Fruit fly (Drosophila melanogaster): ENCODE data around the gene CG44422.

CG44422 gene

DNA sequence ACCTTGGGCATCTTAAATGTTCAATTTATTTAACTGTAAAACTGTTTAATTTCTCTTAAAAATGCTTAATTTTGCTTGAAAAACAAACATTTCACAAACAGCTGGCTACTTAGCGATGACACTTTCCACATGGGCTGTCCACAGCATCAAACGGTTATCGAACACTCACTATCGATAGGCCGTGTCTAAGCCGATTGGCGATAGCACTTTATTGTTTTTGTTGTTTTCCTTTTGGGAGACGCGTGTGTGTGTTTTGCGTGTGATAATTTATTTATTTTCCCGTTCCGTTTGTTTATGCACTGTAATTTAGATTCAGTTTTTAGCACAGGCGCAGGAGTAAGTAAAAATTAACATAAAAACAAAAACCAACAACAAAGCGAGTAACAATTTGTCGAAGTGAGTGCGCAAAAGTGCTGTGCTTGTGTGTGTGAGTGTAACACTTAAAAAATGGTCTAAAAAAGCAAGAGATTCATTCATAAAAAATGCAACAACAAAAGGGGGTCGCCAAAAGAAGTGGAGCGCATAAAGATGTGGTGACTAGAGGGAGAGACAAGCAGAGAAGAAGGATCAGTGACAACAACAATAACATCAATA is 22.7 kb upstream of the CG44422 start, which contains the start of gene Gapvd1:
TSS of gene Gapvd1 (plus strand) at position 211 of the 594 bp plus-strand sequence.
- TF ChIP-seq CTCF (optimal IDR thresholded peaks at IDR 0.05) (peak in 1 of 2 experiments; percentile 6), CG8478 (optimal IDR thresholded peaks at IDR 0.05) (no peak)

DNA sequence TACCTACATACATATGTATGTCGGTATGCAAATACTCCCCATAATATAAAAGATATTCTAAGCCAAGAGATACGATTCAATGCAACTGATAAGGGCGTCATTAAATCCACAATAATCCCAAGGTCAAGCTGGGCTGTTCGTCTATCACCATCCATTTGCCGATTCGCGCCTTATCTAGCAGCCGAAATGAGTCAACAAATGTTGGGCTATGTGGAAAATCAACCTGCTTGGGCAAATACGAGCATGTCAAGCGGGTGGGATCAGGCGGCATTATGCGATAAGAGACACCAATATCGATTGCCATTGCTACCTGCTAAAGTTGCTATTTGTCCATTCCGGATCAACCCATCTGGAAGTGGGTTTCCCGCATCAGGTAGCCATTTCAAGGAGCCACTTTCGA is 20.1 kb upstream of the CG44422 start:
- TF ChIP-seq CG8478 (optimal IDR thresholded peaks at IDR 0.05), result no peak
- TF ChIP-seq CTCF (optimal IDR thresholded peaks at IDR 0.05), result no peak

DNA sequence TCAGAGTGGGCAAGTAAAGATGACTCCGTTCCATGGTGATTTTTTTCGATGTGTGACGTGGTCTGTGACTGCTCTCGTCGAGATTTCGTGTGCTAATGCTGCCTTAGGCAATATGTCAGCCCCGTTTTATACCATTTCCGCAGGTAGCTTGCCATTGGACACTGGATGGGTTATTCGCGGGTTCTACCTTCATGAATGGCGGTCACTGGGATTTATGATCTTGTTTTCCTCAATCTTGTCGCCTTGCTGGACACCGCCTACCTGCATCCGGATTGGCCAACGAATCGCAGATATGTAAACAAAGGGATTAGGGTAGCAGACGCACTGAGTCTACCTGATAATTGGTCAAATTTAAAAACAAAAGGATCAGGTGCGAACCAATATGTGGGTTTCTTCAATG is 19.7 kb upstream of the CG44422 start, which contains the start of gene sisA:
TSS of gene sisA (minus strand) at position 101 of the 400 bp plus-strand sequence.
- TF ChIP-seq CG8478 (optimal IDR thresholded peaks at IDR 0.05), result no peak
- no peak for TF ChIP-seq CTCF (optimal IDR thresholded peaks at IDR 0.05)

DNA sequence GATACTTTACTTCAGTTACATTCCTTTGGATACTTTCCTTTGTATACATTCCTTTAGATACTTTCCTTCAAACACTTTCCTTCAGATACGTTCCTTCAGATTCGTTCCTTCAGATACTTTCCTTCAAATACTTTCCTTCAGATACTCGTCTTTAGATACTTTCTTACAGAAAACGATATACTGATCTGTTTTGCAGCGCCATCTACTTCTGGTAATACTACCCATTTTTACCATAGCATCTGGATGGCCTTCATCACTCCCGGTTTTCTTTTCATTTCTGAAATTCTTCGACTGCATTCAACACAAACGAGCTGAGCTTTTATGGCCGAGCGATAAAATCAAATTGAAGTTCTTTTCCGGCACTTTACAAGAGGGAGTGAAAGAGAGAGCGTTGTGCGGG is 17.3 kb upstream of the CG44422 start:
- TF ChIP-seq CG8478 (optimal IDR thresholded peaks at IDR 0.05), result no peak
- peak; percentile 80 for TF ChIP-seq CTCF (optimal IDR thresholded peaks at IDR 0.05)

DNA sequence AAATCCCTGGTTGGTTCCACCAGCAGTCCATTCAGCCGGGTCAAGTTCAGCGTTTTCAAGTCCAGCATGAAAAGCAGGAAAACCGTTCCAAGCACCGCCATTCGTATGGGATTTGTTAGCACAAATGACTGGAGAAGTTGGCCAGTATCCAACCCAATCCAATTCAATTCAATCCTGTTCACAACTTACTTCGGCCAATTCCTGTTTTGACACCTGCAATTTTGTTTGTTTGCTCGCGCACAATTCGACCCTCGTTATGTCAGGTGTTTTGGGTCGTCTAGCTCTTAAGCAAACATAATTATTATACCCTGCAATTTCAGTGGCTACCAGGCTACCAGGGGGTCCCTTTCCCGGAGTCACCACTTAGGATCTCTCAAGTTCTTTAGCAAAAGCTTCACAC is 8.5 kb upstream of the CG44422 start, which contains the start of gene Ir10a:
TSS of gene Ir10a (minus strand) at position 101 of the 400 bp plus-strand sequence.
- TF ChIP-seq CTCF (optimal IDR thresholded peaks at IDR 0.05) (no peak), CG8478 (optimal IDR thresholded peaks at IDR 0.05) (no peak)

DNA sequence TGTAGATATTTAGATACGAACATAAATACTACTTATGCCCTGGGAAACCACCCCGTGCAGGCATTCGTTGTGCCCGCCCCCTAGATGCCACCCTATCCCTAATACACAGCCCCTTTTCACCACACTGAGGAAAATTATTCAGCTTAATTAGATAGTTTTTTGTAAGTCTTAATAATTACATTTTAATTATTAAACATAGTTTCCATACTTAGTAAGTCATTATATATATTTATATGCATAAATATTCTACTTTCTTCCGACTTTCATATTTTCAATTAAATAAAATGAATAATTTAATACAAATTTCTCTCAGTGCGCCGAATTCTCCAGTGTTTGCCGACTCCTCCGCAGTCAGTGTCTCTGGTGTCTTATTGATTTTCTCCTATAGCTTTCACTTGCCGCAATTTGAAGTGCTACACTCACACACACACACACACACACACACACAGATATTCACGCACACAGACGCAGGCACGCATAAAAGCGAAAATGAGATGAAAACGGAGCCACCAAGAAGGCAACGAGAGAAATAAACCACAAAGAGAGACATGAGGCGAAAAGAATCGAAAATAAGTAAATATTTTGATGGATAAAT is 7.1 kb downstream of the CG44422 start:
- TF ChIP-seq CG8478 (optimal IDR thresholded peaks at IDR 0.05) (no peak), CTCF (optimal IDR thresholded peaks at IDR 0.05) (no peak)

DNA sequence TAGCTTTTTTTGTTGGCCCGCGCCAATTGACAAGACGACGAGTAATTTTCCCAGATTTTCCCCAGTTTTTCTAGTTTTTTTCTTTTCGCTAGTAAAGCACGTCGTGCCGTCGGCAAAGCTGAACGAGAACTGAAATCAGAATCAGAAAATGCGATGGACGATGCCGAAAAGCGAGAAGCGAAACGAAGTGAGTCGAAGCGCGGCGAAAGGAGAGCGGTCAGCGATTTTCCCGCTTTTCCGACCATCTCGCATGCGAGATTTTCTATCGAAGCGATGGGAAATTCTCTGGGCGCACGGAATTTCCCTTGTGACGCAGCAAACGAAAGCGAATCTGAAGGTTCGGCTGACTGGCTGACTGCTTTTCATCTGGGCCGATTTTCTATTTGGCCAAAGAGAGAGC is 9.0 kb downstream of the CG44422 start:
- TF ChIP-seq CG8478 (optimal IDR thresholded peaks at IDR 0.05), result no peak

DNA sequence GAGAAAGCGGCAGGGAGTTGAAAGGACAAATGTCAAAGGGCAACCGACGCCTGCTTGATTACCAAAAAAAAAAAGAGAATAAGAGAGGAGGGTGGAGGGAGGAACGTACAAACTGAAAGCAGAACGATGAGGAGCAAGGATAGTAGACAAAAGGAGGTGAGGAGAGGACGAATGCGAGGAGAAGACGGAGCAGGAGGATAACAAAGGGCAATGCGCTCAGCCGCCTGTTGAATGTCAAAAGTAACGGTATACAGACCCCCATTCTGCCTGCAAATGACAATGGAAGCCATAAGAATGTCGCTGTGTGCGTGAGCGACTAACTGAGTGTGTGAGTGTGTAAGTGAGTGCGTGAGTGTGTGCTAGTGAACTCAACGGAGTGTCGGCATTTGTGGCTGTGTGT is 17.6 kb downstream of the CG44422 start:
- TF ChIP-seq CTCF (optimal IDR thresholded peaks at IDR 0.05) (no peak), CG8478 (optimal IDR thresholded peaks at IDR 0.05) (no peak)

DNA sequence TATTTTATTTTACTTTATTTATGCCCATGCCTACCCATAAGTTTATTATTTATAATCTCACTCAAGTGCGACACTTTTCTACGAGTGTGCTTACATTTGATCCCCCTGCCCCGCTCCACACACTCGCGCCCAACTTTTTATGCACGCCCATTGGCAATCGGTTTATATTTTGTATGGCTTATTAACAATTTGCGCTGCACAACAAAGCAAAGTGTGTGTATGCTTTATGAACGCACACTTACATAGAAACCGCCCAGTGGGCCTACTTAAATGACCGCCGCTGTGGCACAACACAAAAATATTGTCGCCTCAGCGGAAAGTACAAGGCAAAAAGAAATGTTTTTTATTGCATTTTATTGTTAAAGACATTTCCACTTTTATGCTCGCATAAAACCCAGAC is 19.0 kb downstream of the CG44422 start:
- TF ChIP-seq CTCF (optimal IDR thresholded peaks at IDR 0.05), result no peak
- TF ChIP-seq CG8478 (optimal IDR thresholded peaks at IDR 0.05), result no peak

DNA sequence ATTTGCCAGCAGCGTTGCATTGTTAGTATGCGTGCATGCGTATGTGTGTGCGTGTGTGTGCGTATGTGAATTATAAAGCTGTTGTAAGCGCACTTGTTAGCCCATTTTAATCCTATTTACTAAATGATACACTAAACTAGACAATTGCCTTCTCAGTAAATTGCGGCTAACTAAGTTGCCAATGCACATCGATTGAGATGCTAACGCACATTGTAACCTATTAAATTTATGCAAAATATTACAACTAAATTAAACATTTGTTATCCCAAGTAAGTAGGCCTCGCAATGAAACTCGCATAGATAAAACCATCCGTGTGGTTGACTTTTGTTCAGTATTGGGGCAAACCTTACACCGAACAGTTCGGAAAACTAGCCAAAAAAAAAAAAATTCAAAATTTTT is 54.6 kb downstream of the CG44422 start, which contains the start of gene CG15198:
TSS of gene CG15198 (plus strand) at position 301 of the 400 bp plus-strand sequence.
- TF ChIP-seq CTCF (optimal IDR thresholded peaks at IDR 0.05), result no peak
- no peak for TF ChIP-seq CG8478 (optimal IDR thresholded peaks at IDR 0.05)

DNA sequence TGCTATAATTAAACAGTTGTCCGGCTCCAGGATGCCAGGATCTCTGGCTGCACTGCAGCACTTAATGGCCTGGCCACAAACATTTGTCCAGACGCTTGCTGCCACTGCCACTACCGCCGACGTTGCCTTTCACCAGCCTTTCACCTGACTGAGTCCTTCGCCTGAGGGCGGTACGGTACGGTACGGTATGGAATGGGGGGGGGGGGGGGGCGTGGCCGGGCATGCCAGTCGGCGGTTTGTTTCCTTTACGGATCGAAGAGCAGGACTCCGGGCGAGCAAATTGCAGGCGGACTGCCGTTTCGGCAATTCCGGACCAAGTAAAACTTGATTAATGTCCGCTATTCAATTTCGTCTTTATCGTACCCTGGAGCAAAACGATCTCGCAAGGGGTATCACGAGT is 99.5 kb downstream of the CG44422 start:
- TF ChIP-seq CG8478 (optimal IDR thresholded peaks at IDR 0.05) (no peak), CTCF (optimal IDR thresholded peaks at IDR 0.05) (no peak)

DNA sequence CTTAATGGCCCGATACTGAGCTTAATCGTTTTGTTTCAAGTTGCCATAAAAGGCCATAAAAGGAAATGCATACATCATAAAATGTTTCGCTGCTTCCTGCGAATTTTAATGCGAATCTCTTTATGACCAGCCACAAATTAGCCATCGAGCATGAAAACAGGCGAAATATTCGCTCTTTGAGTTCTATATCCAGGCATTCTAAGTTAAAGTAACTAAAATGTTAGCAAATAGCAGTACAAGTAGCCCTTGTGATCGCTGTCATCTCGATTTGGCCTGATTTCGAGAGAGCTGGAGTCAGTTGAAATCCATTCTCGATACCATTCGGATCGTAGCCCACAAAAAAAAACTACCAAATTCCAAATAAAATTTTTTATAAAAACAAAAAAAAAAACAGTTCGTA is 100.6 kb downstream of the CG44422 start, which contains the start of gene CG11106:
TSS of gene CG11106 (plus strand) at position 301 of the 400 bp plus-strand sequence.
- TF ChIP-seq CG8478 (optimal IDR thresholded peaks at IDR 0.05) (no peak), CTCF (optimal IDR thresholded peaks at IDR 0.05) (no peak)

DNA sequence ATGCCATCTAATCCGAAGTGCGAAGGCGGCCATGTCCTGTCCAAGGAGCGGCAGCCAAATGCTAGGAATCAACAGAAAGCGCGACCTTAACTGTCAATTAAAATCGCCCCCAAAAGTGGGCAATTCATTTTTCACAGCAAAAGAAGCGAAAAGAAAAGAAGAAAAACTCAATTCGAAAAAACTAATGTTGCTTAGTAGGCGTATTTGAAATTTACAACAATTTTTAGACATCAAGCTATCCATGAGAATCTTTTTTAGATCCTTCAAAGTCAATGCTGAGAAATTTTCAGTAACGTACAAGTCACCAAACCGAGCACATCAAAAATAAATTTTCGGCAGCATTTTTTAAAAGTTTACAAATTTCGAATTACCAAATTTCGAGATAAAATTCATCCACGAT is 120.0 kb downstream of the CG44422 start, which contains the start of gene CG15200:
TSS of gene CG15200 (plus strand) at position 301 of the 400 bp plus-strand sequence.
- TF ChIP-seq CTCF (optimal IDR thresholded peaks at IDR 0.05), result no peak

DNA sequence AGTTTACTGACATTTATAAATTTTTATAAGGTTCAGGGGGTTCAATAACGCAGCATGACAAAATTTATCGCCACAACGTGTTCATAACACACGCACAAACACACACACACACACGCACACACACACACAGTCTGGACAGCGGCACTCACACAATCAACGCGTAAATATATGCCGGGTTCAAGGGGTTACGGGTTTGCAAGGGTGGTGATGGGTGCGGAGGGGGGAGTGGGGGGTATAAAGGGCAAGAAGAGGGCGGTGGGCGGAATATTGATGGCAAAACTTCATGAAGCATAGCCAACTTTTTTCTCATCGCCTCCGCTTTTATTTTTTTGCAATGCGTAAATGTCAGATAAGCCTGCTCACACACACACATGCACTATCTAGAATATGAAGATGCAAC is 126.5 kb downstream of the CG44422 start:
- no peak for TF ChIP-seq CTCF (optimal IDR thresholded peaks at IDR 0.05)
- no peak for TF ChIP-seq CG8478 (optimal IDR thresholded peaks at IDR 0.05)

DNA sequence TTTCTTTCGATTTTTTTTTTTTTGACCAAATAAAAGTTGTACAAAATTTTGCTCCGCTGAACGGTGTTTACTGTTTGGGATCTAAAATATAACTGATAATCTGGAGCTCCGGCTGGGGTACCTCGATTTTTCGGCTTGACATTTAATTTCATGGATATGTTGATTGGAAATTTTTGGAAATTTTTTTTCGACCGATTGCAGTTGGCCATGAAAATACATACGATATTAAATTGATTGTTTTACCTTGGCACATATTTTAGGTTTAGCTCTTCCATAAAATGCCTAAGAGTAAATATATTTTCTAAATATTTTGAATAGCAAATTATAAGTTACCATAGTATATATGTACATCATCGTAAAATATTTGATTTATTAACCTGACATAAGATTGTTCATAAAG is 132.0 kb downstream of the CG44422 start, which contains the start of gene CG1394:
TSS of gene CG1394 (minus strand) at position 101 of the 400 bp plus-strand sequence.
- TF ChIP-seq CTCF (optimal IDR thresholded peaks at IDR 0.05) (no peak), CG8478 (optimal IDR thresholded peaks at IDR 0.05) (no peak)

Measured in S2 (cell line).